Fruit fly (Drosophila melanogaster) whole organism, pupa: Measurements from ENCODE around the gene RpLP0.

ENCODE experiments used
- CG13204 ChIP-seq: fragments of 200-800 bp; sonication (Bioruptor generic); optimal IDR thresholded peaks from 2 replicates; lab custom pipeline; 2018; ENCODE audit warnings: missing biosample characterization, mild to moderate bottlenecking, missing genetic modification characterization, moderate library complexity
- CG14655 ChIP-seq: fragments of 200-800 bp; sonication (Bioruptor generic); optimal IDR thresholded peaks from 3 replicates; lab custom pipeline; 2017; ENCODE audit warnings: mild to moderate bottlenecking, missing biosample characterization, missing genetic modification reagents, missing genetic modification characterization
- CG34367 ChIP-seq: fragments of 200-800 bp; sonication (Bioruptor generic); optimal IDR thresholded peaks from 2 replicates; lab custom pipeline; 2018; ENCODE audit warnings: missing biosample characterization, mild to moderate bottlenecking, missing genetic modification characterization
- CG4496 ChIP-seq: fragments of 200-800 bp; sonication (Bioruptor generic); IDR thresholded peaks from 3 replicates; pipeline ENCODE4 v1.3.6; 2022; ENCODE audit warnings: missing biosample characterization, missing genetic modification characterization
- CG8301 ChIP-seq: fragments of 200-800 bp; sonication (Bioruptor generic); optimal IDR thresholded peaks from 2 replicates; lab custom pipeline; 2018; ENCODE audit warnings: missing biosample characterization, mild to moderate bottlenecking, missing genetic modification characterization
- EcR ChIP-seq: fragments of 200-800 bp; sonication (Bioruptor generic); optimal IDR thresholded peaks from 3 replicates; lab custom pipeline; 2019; ENCODE audit warnings: missing biosample characterization, missing genetic modification characterization, mild to moderate bottlenecking, moderate library complexity, missing genetic modification reagents
- Pif1A ChIP-seq: fragments of 200-800 bp; sonication (Bioruptor generic); optimal IDR thresholded peaks from 3 replicates; lab custom pipeline; 2016; ENCODE audit warnings: missing biosample characterization, missing genetic modification characterization

dm6 chr3L:22075706-22076398, at the start of gene RpLP0, which contains the start of gene CG7130:
- TF ChIP-seq CG4496 (GFP tag; lab: Robert Waterston, UW): peak; percentile 89
- no peak for TF ChIP-seq CG14655
- TF ChIP-seq CG8301 (tag; lab: Kevin White, UChicago): peak; percentile 35
- peak; percentile 63 for TF ChIP-seq CG13204
- no peak for TF ChIP-seq EcR (GFP tag; lab: Kevin White, UChicago)
- peak; percentile 84 for TF ChIP-seq Pif1A (GFP tag; lab: Kevin White, UChicago)
- peak; percentile 79 for TF ChIP-seq CG34367 (tag; lab: Kevin White, UChicago)
